Fruit fly (Drosophila melanogaster) Kc167 (cell line): ENCODE data around the gene Coq7.

Experiments
- Myc ChIP-seq: fragments of >200 bp; optimal IDR thresholded peaks from 2 replicates; lab custom pipeline; 2017; ENCODE audit warnings: missing external identifiers
- Sin3A ChIP-seq: fragments of >200 bp; optimal IDR thresholded peaks from 2 replicates; lab custom pipeline; 2018; ENCODE audit warnings: missing external identifiers
- h ChIP-seq: fragments of >200 bp; optimal IDR thresholded peaks from 3 replicates; lab custom pipeline; 2018; ENCODE audit warnings: missing external identifiers
- insv ChIP-seq: fragments of >200 bp; optimal IDR thresholded peaks from 3 replicates; lab custom pipeline; 2018; ENCODE audit warnings: missing external identifiers
- psq ChIP-seq: fragments of >200 bp; optimal IDR thresholded peaks from 2 replicates; lab custom pipeline; 2017; ENCODE audit warnings: missing external identifiers
- ttk ChIP-seq: sonication (Bioruptor generic); optimal IDR thresholded peaks from 2 replicates; lab custom pipeline; 2017; ENCODE audit warnings: missing external identifiers

Coq7 gene

DNA sequence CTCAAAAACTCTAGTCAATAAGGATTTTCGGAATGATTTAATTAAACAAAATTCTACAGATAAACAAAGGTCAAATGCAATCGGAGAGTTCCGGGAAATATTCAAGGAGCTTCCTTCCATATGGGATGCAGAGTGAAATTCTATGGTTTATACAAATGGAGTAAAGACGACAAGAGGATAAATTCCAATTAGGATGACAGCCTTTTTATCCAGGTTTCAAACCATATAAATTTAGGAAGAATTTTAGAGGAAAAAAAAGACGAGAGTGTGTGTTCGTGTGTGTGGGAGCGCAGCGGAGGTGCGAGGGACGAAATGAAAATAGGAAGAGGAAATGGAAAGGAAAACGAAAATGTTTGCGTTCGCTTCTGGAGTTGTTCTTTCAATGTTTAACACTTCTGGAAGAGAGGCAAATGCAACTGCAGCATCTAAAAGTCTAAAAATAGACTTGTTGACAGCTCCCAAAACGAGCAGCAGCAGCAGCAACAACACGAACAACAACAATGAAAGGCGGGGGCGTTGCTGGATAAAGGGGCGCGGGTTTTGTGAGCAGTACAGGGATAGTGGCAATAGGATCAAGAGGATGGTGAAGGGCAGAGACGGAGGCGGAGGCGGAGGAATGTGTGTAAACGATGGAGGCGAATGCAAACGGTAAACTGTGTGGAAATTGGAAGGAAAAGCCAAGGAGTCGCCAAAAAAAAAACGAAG is 31.5 kb downstream of the Coq7 start:
- TF ChIP-seq h (lab: Kevin White, UChicago) (no peak), insv (no peak), psq (lab: Kevin White, UChicago) (no peak), ttk (no peak), Myc (lab: Kevin White, UChicago) (no peak), Sin3A (lab: Kevin White, UChicago) (no peak)

DNA sequence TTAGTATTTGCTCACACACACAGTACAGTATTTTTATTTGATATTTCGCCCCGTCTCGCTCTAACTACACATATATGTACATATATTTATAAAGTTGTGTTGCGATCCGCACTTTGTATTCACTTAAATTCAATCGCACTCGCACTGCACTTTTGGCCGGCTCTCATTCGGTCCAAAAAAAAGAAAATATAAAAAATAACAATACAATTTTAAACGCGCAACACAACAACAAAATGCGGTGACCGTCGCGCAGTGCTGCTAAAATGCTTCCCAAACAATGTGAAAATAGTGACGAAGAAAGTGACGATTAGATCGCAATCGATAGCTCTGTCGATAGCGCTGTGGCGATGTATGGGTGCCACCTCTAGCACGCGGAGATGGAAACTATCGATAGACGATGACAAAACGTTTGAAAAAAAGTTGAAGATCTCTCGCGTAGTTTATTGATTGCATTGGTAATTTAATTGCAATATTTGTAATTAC is 32.3 kb downstream of the Coq7 start, which contains the start of the genes C3G and pod1:
TSS of gene C3G (minus strand) at position 282 of the 483 bp plus-strand sequence.
TSS of gene pod1 (plus strand) at position 373 of the 483 bp plus-strand sequence.
- TF ChIP-seq Myc (lab: Kevin White, UChicago) (no peak), Sin3A (lab: Kevin White, UChicago) (no peak), ttk (no peak)

DNA sequence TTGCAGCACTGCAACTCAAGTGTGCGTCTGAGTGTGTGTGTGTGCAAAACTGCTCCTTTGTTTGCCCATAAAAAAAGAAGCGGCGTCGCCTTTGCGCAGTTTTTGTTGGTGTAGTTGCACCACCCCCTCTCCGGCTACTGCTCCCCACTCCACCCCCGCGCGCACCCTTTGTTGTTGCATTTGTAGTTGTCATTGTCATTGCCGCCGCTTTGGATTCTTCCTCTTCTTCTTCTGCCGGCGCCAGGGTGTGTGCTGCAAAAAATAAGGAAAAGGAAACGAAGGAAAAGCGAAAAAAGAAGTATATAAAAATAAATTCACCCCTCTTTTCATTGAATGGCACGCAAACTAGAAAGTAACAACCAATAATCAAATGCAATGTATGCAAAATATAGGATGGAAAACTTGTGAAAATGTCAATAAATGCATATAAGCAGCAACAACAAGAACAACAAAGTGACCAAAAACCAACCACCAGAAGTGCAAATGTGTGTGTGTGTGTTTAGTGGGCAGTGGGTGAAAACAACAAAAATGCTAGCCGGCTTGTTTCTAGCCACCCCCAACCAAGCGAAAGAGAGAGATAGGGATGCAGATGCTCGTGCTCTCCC is 33.0 kb downstream of the Coq7 start:
- no peak for TF ChIP-seq Sin3A (lab: Kevin White, UChicago)
- TF ChIP-seq ttk = no peak
- no peak for TF ChIP-seq Myc (lab: Kevin White, UChicago)
- no peak for TF ChIP-seq insv
- TF ChIP-seq h (lab: Kevin White, UChicago) = no peak
- no peak for TF ChIP-seq psq (lab: Kevin White, UChicago)

DNA sequence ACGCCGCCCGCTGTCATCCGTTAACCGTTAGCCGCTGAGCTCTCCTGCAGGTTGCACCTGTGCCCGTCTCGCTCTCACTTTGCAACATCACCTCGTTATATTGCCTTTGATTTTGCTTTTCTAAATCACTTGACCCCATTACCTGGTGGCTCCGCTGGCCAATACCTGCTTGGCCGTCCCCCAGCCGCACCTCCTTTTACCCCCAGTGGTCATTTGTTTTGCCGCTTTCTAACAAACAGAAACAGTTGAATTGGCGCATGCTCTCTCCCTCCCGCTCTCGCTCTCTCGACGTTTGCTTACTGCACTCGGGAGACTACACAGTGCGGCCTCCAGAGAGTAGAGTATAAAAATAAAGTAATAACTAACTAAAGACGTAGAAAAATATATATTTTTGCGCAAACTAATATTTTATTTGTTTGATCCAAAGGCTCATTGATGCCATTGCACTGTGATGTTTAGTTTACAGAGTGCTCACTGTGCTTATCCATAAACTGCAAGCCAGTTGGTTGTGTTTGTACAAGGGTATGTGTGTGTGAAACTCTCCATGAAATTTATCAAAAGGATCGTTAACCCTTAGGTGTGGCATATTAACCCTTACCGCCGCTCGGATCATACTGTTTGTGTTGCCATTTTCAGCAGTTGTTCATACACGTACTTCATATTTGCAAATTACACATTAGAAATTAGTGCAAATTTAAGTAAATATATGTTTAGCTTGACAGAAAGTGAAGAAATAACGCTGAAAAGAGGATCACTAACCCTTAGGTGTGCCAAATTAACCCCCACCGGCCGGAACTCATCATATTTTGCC is 33.7 kb downstream of the Coq7 start:
- no peak for TF ChIP-seq Myc (lab: Kevin White, UChicago)
- no peak for TF ChIP-seq Sin3A (lab: Kevin White, UChicago)
- no peak for TF ChIP-seq psq (lab: Kevin White, UChicago)
- no peak for TF ChIP-seq insv
- no peak for TF ChIP-seq h (lab: Kevin White, UChicago)
- no peak for TF ChIP-seq ttk

DNA sequence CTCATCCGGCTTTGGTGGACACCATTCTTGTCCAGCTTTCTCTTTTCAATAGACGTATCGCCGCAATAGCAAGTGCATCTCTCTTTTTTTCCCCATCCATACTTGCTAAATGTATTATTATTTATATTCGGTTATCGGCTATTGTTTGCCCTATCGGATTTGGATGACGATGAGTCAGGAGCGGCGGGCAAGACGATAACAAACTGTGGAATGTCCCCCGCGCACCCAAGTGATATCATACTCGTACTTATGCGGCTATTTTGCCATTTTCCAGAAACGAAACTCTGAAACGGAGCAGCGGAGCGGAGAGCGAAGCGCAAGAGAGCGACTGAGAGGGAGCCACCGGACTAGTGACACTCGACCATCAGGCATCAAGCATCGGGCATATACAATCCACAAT is 34.4 kb downstream of the Coq7 start:
- TF ChIP-seq ttk = no peak
- TF ChIP-seq Myc (lab: Kevin White, UChicago) = no peak
- TF ChIP-seq Sin3A (lab: Kevin White, UChicago) = no peak
- TF ChIP-seq insv = no peak
- no peak for TF ChIP-seq psq (lab: Kevin White, UChicago)
- TF ChIP-seq h (lab: Kevin White, UChicago) = no peak

DNA sequence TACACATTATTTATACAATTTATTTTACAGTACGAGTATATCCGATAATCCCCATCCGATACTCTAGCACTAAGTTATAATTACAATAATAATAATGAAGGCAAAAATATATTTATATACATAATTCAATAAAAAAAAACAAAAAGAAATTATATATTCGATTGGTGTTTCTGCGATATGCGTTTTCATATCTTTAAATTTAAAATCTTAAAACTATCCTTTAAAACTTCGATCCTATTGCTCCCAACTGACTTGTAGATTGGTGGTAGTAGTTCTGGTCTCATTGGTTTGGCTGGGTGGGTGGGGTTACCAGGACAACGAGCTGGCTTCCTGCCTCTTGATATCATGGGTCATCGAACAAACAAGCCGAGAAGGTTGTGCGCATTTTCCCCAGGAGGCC is 42.7 kb downstream of the Coq7 start, which contains the start of gene iav:
TSS of gene iav (plus strand) at position 301 of the 400 bp plus-strand sequence.
- TF ChIP-seq Sin3A (lab: Kevin White, UChicago) (no peak), Myc (lab: Kevin White, UChicago) (no peak), psq (lab: Kevin White, UChicago) (no peak), ttk (no peak), h (lab: Kevin White, UChicago) (no peak), insv (no peak)

DNA sequence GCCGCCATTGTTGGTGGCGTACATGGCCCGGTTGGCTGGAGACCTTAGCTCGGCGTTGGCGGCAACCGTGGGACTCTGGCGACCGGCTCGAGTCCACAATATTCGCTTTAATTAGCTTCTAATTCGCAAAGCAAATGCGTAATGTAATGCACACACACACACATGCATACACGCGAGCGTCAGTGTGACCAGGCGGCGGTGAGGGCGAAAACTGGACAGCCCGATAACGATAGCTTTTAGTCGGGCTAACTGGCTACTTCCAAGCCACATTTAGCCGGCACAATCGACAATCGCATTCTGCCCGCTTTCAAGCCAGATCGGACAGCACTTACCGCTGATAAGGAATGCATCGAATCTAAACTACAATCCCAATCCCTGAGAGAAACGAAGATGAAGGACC is 49.7 kb downstream of the Coq7 start, which contains the start of the genes Nf-YC and xit:
TSS of gene Nf-YC (minus strand) at position 217 of the 400 bp plus-strand sequence.
TSS of gene xit (plus strand) at position 314 of the 400 bp plus-strand sequence.
- TF ChIP-seq psq (lab: Kevin White, UChicago) (no peak), ttk (no peak), Sin3A (lab: Kevin White, UChicago) (no peak), insv (no peak)
